Fruit fly (Drosophila melanogaster): ENCODE measurements around the gene CG32212.

CG32212 gene

dm6 chr3L:19495991-19496588 lies 8.7 kb downstream of the CG32212 start (continued):
- no peak for TF ChIP-seq CG18262 (tag; optimal IDR thresholded peaks at IDR 0.05)
- TF ChIP-seq gem (tag; optimal IDR thresholded peaks at IDR 0.05), result peak; percentile 26
- TF ChIP-seq CG8388 (GFP tag; optimal IDR thresholded peaks at IDR 0.05), result no peak
- peak; percentile 22 for TF ChIP-seq HHEX (GFP tag; optimal IDR thresholded peaks at IDR 0.05)
- TF ChIP-seq CG18599 (GFP tag; optimal IDR thresholded peaks at IDR 0.05), result peak; percentile 10
- no peak for TF ChIP-seq CG12236 (GFP tag; optimal IDR thresholded peaks at IDR 0.05)

dm6 chr3L:19496600-19496999 lies 9.2 kb downstream of the CG32212 start:
- peak; percentile 28; the same call in 1 of the 3 replicates for TF ChIP-seq dysf (GFP tag; IDR thresholded peaks at IDR 0.05)
- TF ChIP-seq CG6765 (GFP tag; optimal IDR thresholded peaks at IDR 0.05), result peak; percentile 33
- TF ChIP-seq CG10462 (GFP tag; optimal IDR thresholded peaks at IDR 0.05), result no peak
- TF ChIP-seq lmd (GFP tag; IDR thresholded peaks at IDR 0.05), result peak; percentile 4; the same call in 1 of the 2 replicates
- TF ChIP-seq wdn (GFP tag; IDR thresholded peaks at IDR 0.05), result 0 out of 2 replicates have a peak, but pooled peaks have one; percentile 48
- no peak for TF ChIP-seq Hr39 (optimal IDR thresholded peaks at IDR 0.05)
- TF ChIP-seq Med (GFP tag), result peak; percentile 69
- TF ChIP-seq CG2120 (GFP tag; optimal IDR thresholded peaks at IDR 0.05), result peak; percentile 3
- peak; percentile 33; the same call in 1 of the 2 replicates for TF ChIP-seq Rfx (GFP tag; IDR thresholded peaks at IDR 0.05)
- no peak for TF ChIP-seq bigmax (GFP tag; optimal IDR thresholded peaks at IDR 0.05)
- TF ChIP-seq Dbx (GFP tag; IDR thresholded peaks at IDR 0.05), result 0 out of 3 replicates have a peak, but pooled peaks have one; percentile 16
- TF ChIP-seq CG9932 (GFP tag; IDR thresholded peaks at IDR 0.05), result peak; percentile 40; the same call in 1 of the 2 replicates
- 0 out of 2 replicates have a peak, but pooled peaks have one; percentile 21 for TF ChIP-seq CG32772 (GFP tag; IDR thresholded peaks at IDR 0.05)
- peak; percentile 27; the same call in 1 of the 2 replicates for TF ChIP-seq CG32532 (GFP tag; IDR thresholded peaks at IDR 0.05)
- no peak for TF ChIP-seq pan (optimal IDR thresholded peaks at IDR 0.05)
- no peak for TF ChIP-seq pan (GFP tag; optimal IDR thresholded peaks at IDR 0.05 in 1 of 2, IDR thresholded peaks at IDR 0.05 in 1 of 2)
- TF ChIP-seq chif (GFP tag; optimal IDR thresholded peaks at IDR 0.05), result no peak
- peak; percentile 61 for TF ChIP-seq CG12769 (tag; optimal IDR thresholded peaks at IDR 0.05)
- TF ChIP-seq Hand (GFP tag; optimal IDR thresholded peaks at IDR 0.05), result no peak
- TF ChIP-seq CG17361 (GFP tag; IDR thresholded peaks at IDR 0.05), result no peak
- TF ChIP-seq Xbp1 (GFP tag; optimal IDR thresholded peaks at IDR 0.05), result no peak
- no peak for TF ChIP-seq CG16815 (GFP tag; optimal IDR thresholded peaks at IDR 0.05)
- peak; percentile 8 for TF ChIP-seq Hmr (GFP tag; optimal IDR thresholded peaks at IDR 0.05)
- TF ChIP-seq CG10543 (GFP tag; optimal IDR thresholded peaks at IDR 0.05), result peak; percentile 3
- peak; percentile 52 for TF ChIP-seq Deaf1 (tag; optimal IDR thresholded peaks at IDR 0.05)
- 0 out of 2 replicates have a peak, but pooled peaks have one; percentile 9 for TF ChIP-seq ttk (GFP tag; IDR thresholded peaks at IDR 0.05)
- TF ChIP-seq CG13894 (tag; optimal IDR thresholded peaks at IDR 0.05), result peak; percentile 54

dm6 chr3L:19497135-19497534 lies 9.8 kb downstream of the CG32212 start:
- TF ChIP-seq ken (GFP tag; IDR thresholded peaks at IDR 0.05) (no peak), CG8359 (GFP tag; optimal IDR thresholded peaks at IDR 0.05; ENCODE audit: borderline replicate concordance) (peak; percentile 96), row (GFP tag; IDR thresholded peaks at IDR 0.05) (no peak), sd (tag; optimal IDR thresholded peaks at IDR 0.05) (peak; percentile 51), CG32767 (GFP tag; IDR thresholded peaks at IDR 0.05) (no peak), chinmo (GFP tag; IDR thresholded peaks at IDR 0.05; ENCODE audit: partially characterized antibody) (0 out of 4 replicates have a peak, but pooled peaks have one; percentile 49)
